Fruit fly (Drosophila melanogaster): Measurements from ENCODE around the gene fzr.

fzr gene

DNA sequence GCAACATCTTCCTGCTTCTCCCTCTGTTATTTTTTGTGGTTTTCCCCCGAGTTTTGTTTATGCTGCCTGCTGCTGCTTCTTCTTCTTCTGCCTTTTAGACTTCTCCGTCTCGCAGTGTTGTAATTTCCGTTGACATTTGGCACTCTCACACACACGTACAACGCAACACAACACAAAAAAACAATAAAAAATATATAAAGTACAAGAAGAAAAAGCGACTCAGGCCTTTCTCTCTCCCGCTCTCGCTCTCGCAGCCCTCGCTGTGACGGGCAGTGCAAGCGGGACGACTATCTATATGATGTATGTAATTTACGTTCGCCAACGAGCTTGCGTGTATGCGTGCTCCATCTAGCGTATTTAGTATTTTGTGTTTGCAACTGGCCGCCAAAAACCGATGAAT lies 6.8 kb upstream of the fzr start (continued):
- TF ChIP-seq CG2202 (tag; optimal IDR thresholded peaks at IDR 0.05) (no peak), CG7928 (GFP tag; optimal IDR thresholded peaks at IDR 0.05) (no peak), insv (GFP tag; optimal IDR thresholded peaks at IDR 0.05) (no peak), CG8478 (optimal IDR thresholded peaks at IDR 0.05) (peak; percentile 89), CG17359 (tag; optimal IDR thresholded peaks at IDR 0.05) (no peak), GATAe (GFP tag; conservative IDR thresholded peaks at IDR 0.05) (no peak), CG10431 (GFP tag; optimal IDR thresholded peaks at IDR 0.05) (no peak), gro (GFP tag; optimal IDR thresholded peaks at IDR 0.05) (no peak), CG7786 (GFP tag; optimal IDR thresholded peaks at IDR 0.05) (no peak), mirr (GFP tag; optimal IDR thresholded peaks at IDR 0.05) (no peak), Dip2 (GFP tag; IDR thresholded peaks at IDR 0.05) (no peak), lola (GFP tag; optimal IDR thresholded peaks at IDR 0.05) (peak in 1 of 3 experiments; percentile 58), Gsc (GFP tag; IDR thresholded peaks at IDR 0.05) (no peak), CG8765 (GFP tag; IDR thresholded peaks at IDR 0.05) (no peak), CG8924 (tag; optimal IDR thresholded peaks at IDR 0.05) (peak; percentile 38), CG6175 (GFP tag; IDR thresholded peaks at IDR 0.05) (no peak), Nf-YC (tag; optimal IDR thresholded peaks at IDR 0.05) (peak; percentile 77), H15 (GFP tag; IDR thresholded peaks at IDR 0.05) (no peak), Gug (GFP tag; IDR thresholded peaks at IDR 0.05) (no peak), her (GFP tag; optimal IDR thresholded peaks at IDR 0.05) (no peak), CG4404 (GFP tag; IDR thresholded peaks at IDR 0.05) (no peak), BEAF-32 (GFP tag; optimal IDR thresholded peaks at IDR 0.05) (no peak), Med (GFP tag) (peak; percentile 52), Abd-B (GFP tag; optimal IDR thresholded peaks at IDR 0.05) (peak; percentile 75), CG9932 (GFP tag; IDR thresholded peaks at IDR 0.05) (no peak), CG11723 (GFP tag; optimal IDR thresholded peaks at IDR 0.05) (no peak), HLH3B (GFP tag; IDR thresholded peaks at IDR 0.05) (no peak), pfk (GFP tag; optimal IDR thresholded peaks at IDR 0.05) (no peak), MBD-R2 (GFP tag; IDR thresholded peaks at IDR 0.05) (peak; percentile 20; the same call in 1 of the 2 replicates), CG11504 (tag; optimal IDR thresholded peaks at IDR 0.05) (no peak), CG1832 (GFP tag; optimal IDR thresholded peaks at IDR 0.05) (peak; percentile 91), zf30C (GFP tag; optimal IDR thresholded peaks at IDR 0.05) (no peak), Dbx (GFP tag; IDR thresholded peaks at IDR 0.05) (no peak), CG17612 (GFP tag; IDR thresholded peaks at IDR 0.05) (no peak), CG17802 (tag; optimal IDR thresholded peaks at IDR 0.05) (no peak), tin (GFP tag; optimal IDR thresholded peaks at IDR 0.05) (no peak), Bdp1 (GFP tag; optimal IDR thresholded peaks at IDR 0.05) (no peak), CG6765 (GFP tag; optimal IDR thresholded peaks at IDR 0.05) (no peak), CG10543 (GFP tag; optimal IDR thresholded peaks at IDR 0.05) (peak; percentile 56), CG18764 (GFP tag; optimal IDR thresholded peaks at IDR 0.05) (no peak), CG11560 (tag; IDR thresholded peaks at IDR 0.05) (no peak), CG17568 (GFP tag; optimal IDR thresholded peaks at IDR 0.05) (no peak), Optix (GFP tag; IDR thresholded peaks at IDR 0.05) (no peak), z (GFP tag; IDR thresholded peaks at IDR 0.05) (no peak), B-H1 (GFP tag; IDR thresholded peaks at IDR 0.05) (no peak), CG2889 (GFP tag; IDR thresholded peaks at IDR 0.05) (no peak), caup (GFP tag; optimal IDR thresholded peaks at IDR 0.05; ENCODE audit: severe bottlenecking) (no peak), CG8290 (GFP tag; optimal IDR thresholded peaks at IDR 0.05) (no peak), CG8290 (tag; optimal IDR thresholded peaks at IDR 0.05) (no peak), Nf-YB (GFP tag; optimal IDR thresholded peaks at IDR 0.05) (peak; percentile 68), Stat92E (GFP tag; optimal IDR thresholded peaks at IDR 0.05) (no peak), hth (optimal IDR thresholded peaks at IDR 0.05) (no peak), pb (GFP tag; optimal IDR thresholded peaks at IDR 0.05) (no peak)
